Worm (Caenorhabditis elegans): ENCODE measurements around the gene srt-52.
A peak's percentile ranks its signal among the peaks of the same experiment; 100 is the strongest.

srt-52 gene

ce11 chrV:58971-59370 lies 3.1 kb upstream of the srt-52 start, which contains the start of gene cyp-29A3:
Gene cyp-29A3 (plus strand): TSS chrV:59239.
- TF ChIP-seq nhr-10 (tag; optimal IDR thresholded peaks at IDR 0.05), result no peak
- TF ChIP-seq peb-1 (tag; optimal IDR thresholded peaks at IDR 0.05), result no peak
- no peak for TF ChIP-seq egl-27 (tag; optimal IDR thresholded peaks at IDR 0.05)
- TF ChIP-seq unc-39 (tag; optimal IDR thresholded peaks at IDR 0.05), result no peak
- no peak for TF ChIP-seq aly-2 (tag; optimal IDR thresholded peaks at IDR 0.05)
- TF ChIP-seq ama-1 (optimal IDR thresholded peaks at IDR 0.05), result no peak
- TF ChIP-seq skn-1 (tag; optimal IDR thresholded peaks at IDR 0.05), result no peak
- no peak for TF ChIP-seq elt-3 (tag; optimal IDR thresholded peaks at IDR 0.05)
- TF ChIP-seq ztf-11 (tag; optimal IDR thresholded peaks at IDR 0.05), result no peak

DNA sequence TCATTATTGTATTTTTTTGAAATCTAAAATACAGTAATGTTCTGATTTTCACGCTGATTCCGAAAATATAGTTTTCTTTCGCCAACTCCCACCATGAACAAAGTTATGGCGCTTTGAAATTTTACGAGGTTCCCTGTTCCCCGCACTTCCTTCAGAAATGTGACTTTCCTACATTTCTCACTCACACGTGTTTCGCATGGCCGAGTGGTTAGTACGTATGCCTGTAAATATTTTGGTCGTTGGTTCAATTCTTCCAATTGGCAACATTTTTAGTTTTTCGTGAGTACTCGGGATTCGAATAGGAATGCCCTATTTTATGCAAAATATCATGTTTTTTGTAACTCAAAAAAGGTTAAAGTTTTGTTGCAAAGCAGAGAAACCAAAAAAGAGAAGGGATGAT lies 2.6 kb downstream of the srt-52 start:
- TF ChIP-seq R02D3.7 (tag; optimal IDR thresholded peaks at IDR 0.05) (no peak), nhr-25 (tag; optimal IDR thresholded peaks at IDR 0.05) (peak; percentile 19), ztf-4 (tag; optimal IDR thresholded peaks at IDR 0.05) (no peak), nhr-77 (tag; optimal IDR thresholded peaks at IDR 0.05) (no peak), F13H6.1 (tag; optimal IDR thresholded peaks at IDR 0.05) (peak; percentile 37), ceh-16 (tag; optimal IDR thresholded peaks at IDR 0.05) (no peak), C34F6.9 (tag; optimal IDR thresholded peaks at IDR 0.05) (peak; percentile 8), nhr-10 (tag; optimal IDR thresholded peaks at IDR 0.05) (no peak), nhr-12 (tag; optimal IDR thresholded peaks at IDR 0.05) (no peak), mbf-1 (tag; optimal IDR thresholded peaks at IDR 0.05) (no peak), peb-1 (tag; optimal IDR thresholded peaks at IDR 0.05) (no peak), sma-9 (GFP tag; optimal IDR thresholded peaks at IDR 0.05) (peak; percentile 48), sma-9 (tag; optimal IDR thresholded peaks at IDR 0.05) (no peak), mab-5 (tag; optimal IDR thresholded peaks at IDR 0.05) (no peak), unc-55 (GFP tag; optimal IDR thresholded peaks at IDR 0.05) (peak; percentile 60), sem-4 (tag; optimal IDR thresholded peaks at IDR 0.05) (no peak), ZK546.5 (tag; optimal IDR thresholded peaks at IDR 0.05) (no peak), unc-62 (GFP tag; optimal IDR thresholded peaks at IDR 0.05) (no peak), sma-3 (GFP tag; optimal IDR thresholded peaks at IDR 0.05) (no peak), dmd-4 (tag; optimal IDR thresholded peaks at IDR 0.05) (no peak), lin-11 (tag; optimal IDR thresholded peaks at IDR 0.05) (no peak), ceh-82 (tag; optimal IDR thresholded peaks at IDR 0.05) (no peak), snpc-4 (tag; optimal IDR thresholded peaks at IDR 0.05) (no peak), mdl-1 (tag; optimal IDR thresholded peaks at IDR 0.05) (no peak), nhr-21 (tag; optimal IDR thresholded peaks at IDR 0.05) (peak; percentile 1), ztf-1 (GFP tag; conservative IDR thresholded peaks at IDR 0.05) (no peak), Y55F3AM.14 (GFP tag; optimal IDR thresholded peaks at IDR 0.05) (peak; percentile 47), lin-13 (GFP tag; optimal IDR thresholded peaks at IDR 0.05) (no peak), unc-39 (tag; optimal IDR thresholded peaks at IDR 0.05) (no peak), fos-1 (tag; optimal IDR thresholded peaks at IDR 0.05) (peak; percentile 2), nhr-23 (tag; optimal IDR thresholded peaks at IDR 0.05) (no peak), elt-3 (tag; optimal IDR thresholded peaks at IDR 0.05) (no peak), nhr-6 (tag; optimal IDR thresholded peaks at IDR 0.05) (no peak), zag-1 (tag; optimal IDR thresholded peaks at IDR 0.05) (no peak), nhr-237 (tag; optimal IDR thresholded peaks at IDR 0.05) (no peak), skn-1 (tag; optimal IDR thresholded peaks at IDR 0.05) (no peak), elt-1 (tag; optimal IDR thresholded peaks at IDR 0.05) (no peak), blmp-1 (tag; optimal IDR thresholded peaks at IDR 0.05; ENCODE audit: insufficient read depth) (no peak), aly-2 (tag; optimal IDR thresholded peaks at IDR 0.05) (no peak), lin-39 (tag; optimal IDR thresholded peaks at IDR 0.05) (no peak), lsy-2 (tag; optimal IDR thresholded peaks at IDR 0.05) (no peak), crh-2 (tag; optimal IDR thresholded peaks at IDR 0.05) (peak; percentile 23), gmeb-1 (tag; optimal IDR thresholded peaks at IDR 0.05) (peak; percentile 62), nhr-129 (tag; optimal IDR thresholded peaks at IDR 0.05) (peak; percentile 67), alr-1 (tag; optimal IDR thresholded peaks at IDR 0.05) (no peak), nhr-11 (tag; optimal IDR thresholded peaks at IDR 0.05) (no peak), ztf-11 (tag; optimal IDR thresholded peaks at IDR 0.05) (no peak), ama-1 (optimal IDR thresholded peaks at IDR 0.05) (no peak), egl-27 (tag; optimal IDR thresholded peaks at IDR 0.05) (no peak)

Measured in whole organism, L2 larva.